Fruit fly (Drosophila melanogaster) whole organism, embryonic: Measurements from ENCODE around the gene CG32147.

ENCODE experiments used
- Asciz ChIP-seq: fragments of 200-800 bp; sonication (Bioruptor generic); optimal IDR thresholded peaks from 2 replicates; lab custom pipeline; 2017; ENCODE audit warnings: missing biosample characterization, mild to moderate bottlenecking, missing genetic modification characterization, missing genetic modification reagents
- CG12155 ChIP-seq: fragments of 200-800 bp; sonication (Bioruptor generic); optimal IDR thresholded peaks from 3 replicates; lab custom pipeline; 2016; ENCODE audit warnings: missing biosample characterization, missing genetic modification characterization
- CG12744 ChIP-seq: fragments of 200-800 bp; sonication (Bioruptor generic); optimal IDR thresholded peaks from 2 replicates; lab custom pipeline; 2016; ENCODE audit warnings: missing biosample characterization, missing genetic modification characterization
- CG12769 ChIP-seq: fragments of 200-800 bp; sonication (Bioruptor generic); optimal IDR thresholded peaks from 2 replicates; lab custom pipeline; 2019; ENCODE audit warnings: missing biosample characterization, mild to moderate bottlenecking, missing genetic modification characterization, moderate library complexity
- CG13287 ChIP-seq: fragments of 200-800 bp; sonication (Bioruptor generic); IDR thresholded peaks from 2 replicates; pipeline ENCODE4 v1.3.6; 2022; ENCODE audit warnings: missing biosample characterization, missing genetic modification characterization; ENCODE audit not compliant: partially characterized antibody
- CG13775 ChIP-seq: fragments of 200-800 bp; sonication (Bioruptor generic); optimal IDR thresholded peaks from 3 replicates; lab custom pipeline; 2017; ENCODE audit warnings: missing biosample characterization, mild to moderate bottlenecking, missing genetic modification characterization
- CG18262 ChIP-seq: fragments of 200-800 bp; optimal IDR thresholded peaks from 3 replicates; lab custom pipeline; 2019; ENCODE audit warnings: missing biosample characterization, mild to moderate bottlenecking, missing genetic modification characterization, moderate library complexity
- CG2129 ChIP-seq: fragments of 200-800 bp; sonication (Bioruptor generic); IDR thresholded peaks from 2 replicates; pipeline ENCODE4 v1.3.6; 2022; ENCODE audit warnings: missing biosample characterization, missing genetic modification characterization; ENCODE audit not compliant: partially characterized antibody
- CG30020 ChIP-seq: fragments of 200-800 bp; optimal IDR thresholded peaks from 2 replicates; lab custom pipeline; 2019; ENCODE audit warnings: missing biosample characterization, mild to moderate bottlenecking, missing genetic modification characterization, moderate library complexity
- CG4617 ChIP-seq: fragments of 200-800 bp; sonication (Bioruptor generic); optimal IDR thresholded peaks from 3 replicates; lab custom pipeline; 2016; ENCODE audit warnings: missing biosample characterization, missing genetic modification characterization, borderline replicate concordance
- CG4820 ChIP-seq: fragments of 200-800 bp; sonication (Bioruptor generic); optimal IDR thresholded peaks from 3 replicates; lab custom pipeline; 2016; ENCODE audit warnings: missing biosample characterization, missing genetic modification characterization
- CG5245 ChIP-seq: fragments of 200-800 bp; sonication (Bioruptor generic); optimal IDR thresholded peaks from 3 replicates; lab custom pipeline; 2016; ENCODE audit warnings: missing biosample characterization, missing genetic modification characterization
- CG5953 ChIP-seq: fragments of 200-800 bp; sonication (Bioruptor generic); IDR thresholded peaks from 2 replicates; pipeline ENCODE4 v1.3.6; 2022; ENCODE audit warnings: missing biosample characterization, missing genetic modification characterization
- CG7987 ChIP-seq: fragments of 200-800 bp; sonication (Bioruptor generic); optimal IDR thresholded peaks from 2 replicates; lab custom pipeline; 2018; ENCODE audit warnings: missing biosample characterization, mild to moderate bottlenecking, missing genetic modification characterization, moderate library complexity
- CG8290 ChIP-seq, 3 experiments: fragments of 200-800 bp; sonication (Bioruptor generic); optimal IDR thresholded peaks; 2 replicates each; lab custom pipeline; 2016 to 2019; ENCODE audit warnings: missing biosample characterization in 3 of 3, missing genetic modification characterization in 3 of 3, mild to moderate bottlenecking in 2 of 3, moderate library complexity in 1 of 3
- CG9817 ChIP-seq: fragments of 200-800 bp; sonication (Bioruptor generic); optimal IDR thresholded peaks from 2 replicates; lab custom pipeline; 2018; ENCODE audit warnings: missing biosample characterization, mild to moderate bottlenecking, missing genetic modification characterization, moderate library complexity
- CTCF ChIP-seq: fragments of 200-800 bp; sonication (Bioruptor generic); optimal IDR thresholded peaks from 2 replicates; lab custom pipeline; 2017; ENCODE audit warnings: missing biosample characterization, mild to moderate bottlenecking, missing genetic modification characterization, moderate library complexity
- Deaf1 ChIP-seq: fragments of 200-800 bp; optimal IDR thresholded peaks from 3 replicates; lab custom pipeline; 2019; ENCODE audit warnings: missing biosample characterization, mild to moderate bottlenecking, missing genetic modification characterization, moderate library complexity
- Dll ChIP-seq: fragments of 200-800 bp; sonication (Bioruptor generic); IDR thresholded peaks from 4 replicates; pipeline ENCODE4 v1.3.6; 2022; ENCODE audit warnings: missing biosample characterization, missing genetic modification characterization; ENCODE audit not compliant: partially characterized antibody
- E2f1 ChIP-seq: fragments of 200-800 bp; sonication (Bioruptor generic); IDR thresholded peaks from 2 replicates; pipeline ENCODE4 v1.3.6; 2022; ENCODE audit warnings: missing biosample characterization, missing genetic modification characterization
- GATAe ChIP-seq: fragments of 200-800 bp; sonication (Bioruptor generic); conservative IDR thresholded peaks from 2 replicates; pipeline ENCODE4 v1.3.6; 2022; ENCODE audit warnings: missing biosample characterization, missing genetic modification characterization
- H2.0 ChIP-seq: fragments of 200-800 bp; sonication (Bioruptor generic); IDR thresholded peaks from 2 replicates; pipeline ENCODE4 v1.3.6; 2022; ENCODE audit warnings: missing biosample characterization, missing genetic modification characterization
- Hmr ChIP-seq: fragments of 200-800 bp; sonication (Bioruptor generic); optimal IDR thresholded peaks from 3 replicates; lab custom pipeline; 2017; ENCODE audit warnings: mild to moderate bottlenecking, missing biosample characterization, missing genetic modification reagents, missing genetic modification characterization
- Hmx ChIP-seq: fragments of 200-800 bp; sonication (Bioruptor generic); optimal IDR thresholded peaks from 2 replicates; lab custom pipeline; 2016; ENCODE audit warnings: missing biosample characterization, missing genetic modification characterization
- Hr3 ChIP-seq: fragments of 200-800 bp; sonication (Bioruptor generic); optimal IDR thresholded peaks from 3 replicates; lab custom pipeline; 2016; ENCODE audit warnings: missing biosample characterization, missing genetic modification characterization
- Hr39 ChIP-seq: fragments of >200 bp; optimal IDR thresholded peaks from 2 replicates; lab custom pipeline; 2017
- Hr51 ChIP-seq, 2 experiments: fragments of 200-800 bp; sonication (Bioruptor generic); optimal IDR thresholded peaks; 2 replicates in 1 of 2; 3 replicates in 1 of 2; lab custom pipeline; 2016 to 2018; ENCODE audit warnings: missing biosample characterization in 2 of 2, missing genetic modification characterization in 2 of 2, mild to moderate bottlenecking in 1 of 2, moderate library complexity in 1 of 2
- Mes4 ChIP-seq: fragments of 200-800 bp; sonication (Bioruptor generic); optimal IDR thresholded peaks from 2 replicates; lab custom pipeline; 2016; ENCODE audit warnings: missing biosample characterization, missing genetic modification characterization
- Myb ChIP-seq: fragments of 200-800 bp; sonication (Bioruptor generic); optimal IDR thresholded peaks from 2 replicates; lab custom pipeline; 2016; ENCODE audit warnings: missing biosample characterization, missing genetic modification characterization
- Neu2 ChIP-seq: fragments of 200-800 bp; sonication (Bioruptor generic); optimal IDR thresholded peaks from 3 replicates; lab custom pipeline; 2016; ENCODE audit warnings: missing biosample characterization, missing genetic modification characterization, borderline replicate concordance
- NfI ChIP-seq: fragments of 200-800 bp; sonication (Bioruptor generic); optimal IDR thresholded peaks from 3 replicates; lab custom pipeline; 2018; ENCODE audit warnings: missing biosample characterization, mild to moderate bottlenecking, missing genetic modification characterization, moderate library complexity
- Sin3A ChIP-seq: fragments of >200 bp; optimal IDR thresholded peaks from 2 replicates; lab custom pipeline; 2018
- Spps ChIP-seq: fragments of 200-800 bp; sonication (Bioruptor generic); optimal IDR thresholded peaks from 2 replicates; lab custom pipeline; 2018; ENCODE audit warnings: missing biosample characterization, mild to moderate bottlenecking, missing genetic modification characterization
- Trl ChIP-seq, 3 experiments: fragments of >200 bp in 2 of 3; fragments of 200-800 bp in 1 of 3; sonication (Bioruptor generic) in 1 of 3; optimal IDR thresholded peaks; 2 replicates in 1 of 3; 3 replicates in 2 of 3; lab custom pipeline; 2016 to 2017; ENCODE audit warnings: missing biosample characterization in 1 of 3, missing genetic modification characterization in 1 of 3
- ab ChIP-seq: fragments of 200-800 bp; sonication (Bioruptor generic); optimal IDR thresholded peaks from 2 replicates; lab custom pipeline; 2016; ENCODE audit warnings: missing biosample characterization, missing genetic modification characterization
- gsb ChIP-seq: fragments of 200-800 bp; sonication (Bioruptor generic); IDR thresholded peaks from 2 replicates; pipeline ENCODE4 v1.3.6; 2022; ENCODE audit warnings: missing biosample characterization, missing genetic modification characterization
- hb ChIP-seq: fragments of 200-800 bp; sonication (Bioruptor generic); IDR thresholded peaks from 3 replicates; pipeline ENCODE4 v1.3.6; 2022; ENCODE audit warnings: missing biosample characterization, missing genetic modification characterization; ENCODE audit not compliant: partially characterized antibody
- hbn ChIP-seq: fragments of 200-800 bp; sonication (Bioruptor generic); IDR thresholded peaks from 2 replicates; pipeline ENCODE4 v1.3.6; 2022; ENCODE audit warnings: missing biosample characterization, missing genetic modification characterization; ENCODE audit not compliant: partially characterized antibody
- insv ChIP-seq, 2 experiments: fragments of 200-800 bp; sonication (Bioruptor generic); optimal IDR thresholded peaks; 3 replicates each; lab custom pipeline; 2016 to 2018; ENCODE audit warnings: missing biosample characterization in 2 of 2, missing genetic modification characterization in 2 of 2
- jing ChIP-seq: fragments of 200-800 bp; sonication (Bioruptor generic); optimal IDR thresholded peaks from 2 replicates; lab custom pipeline; 2018; ENCODE audit warnings: missing biosample characterization, mild to moderate bottlenecking, missing genetic modification characterization
- jumu ChIP-seq: fragments of 200-800 bp; sonication (Bioruptor generic); optimal IDR thresholded peaks from 3 replicates; lab custom pipeline; 2016; ENCODE audit warnings: missing biosample characterization, missing genetic modification characterization
- kay ChIP-seq: fragments of 200-800 bp; sonication (Bioruptor generic); optimal IDR thresholded peaks from 2 replicates; lab custom pipeline; 2016; ENCODE audit warnings: missing biosample characterization, missing genetic modification characterization
- lab ChIP-seq: fragments of 200-800 bp; sonication (Bioruptor generic); optimal IDR thresholded peaks from 3 replicates; lab custom pipeline; 2017; ENCODE audit warnings: missing biosample characterization, missing genetic modification characterization, mild to moderate bottlenecking, moderate library complexity, missing genetic modification reagents
- onecut ChIP-seq: fragments of 200-800 bp; sonication (Bioruptor generic); IDR thresholded peaks from 2 replicates; pipeline ENCODE4 v1.3.6; 2022; ENCODE audit warnings: missing biosample characterization, missing genetic modification characterization
- run ChIP-seq: fragments of 200-800 bp; sonication (Bioruptor generic); optimal IDR thresholded peaks from 3 replicates; lab custom pipeline; 2018; ENCODE audit warnings: missing biosample characterization, mild to moderate bottlenecking, missing genetic modification characterization
- scrt ChIP-seq: fragments of 200-800 bp; sonication (Bioruptor generic); optimal IDR thresholded peaks from 2 replicates; lab custom pipeline; 2018; ENCODE audit warnings: missing biosample characterization, mild to moderate bottlenecking, missing genetic modification characterization, moderate library complexity
- sna ChIP-seq: fragments of 200-800 bp; sonication (Bioruptor generic); IDR thresholded peaks from 2 replicates; pipeline ENCODE4 v1.3.6; 2022; ENCODE audit warnings: missing biosample characterization, missing genetic modification characterization; ENCODE audit not compliant: partially characterized antibody
- ssp ChIP-seq: fragments of 200-800 bp; sonication (Bioruptor generic); IDR thresholded peaks from 2 replicates; pipeline ENCODE4 v1.3.6; 2022; ENCODE audit warnings: missing biosample characterization, missing genetic modification characterization
- tin ChIP-seq: fragments of 200-800 bp; sonication (Bioruptor generic); optimal IDR thresholded peaks from 3 replicates; lab custom pipeline; 2016; ENCODE audit warnings: missing biosample characterization, missing genetic modification characterization

The CG32147 gene

dm6 chr3L:15141118-15142003 lies 2.5 kb downstream of the CG32147 start (continued):
- TF ChIP-seq Deaf1 (tag; lab: Kevin White, UChicago), result no peak
- TF ChIP-seq GATAe, result no peak
- TF ChIP-seq Trl (optimal IDR thresholded peaks at IDR 0.05; lab: Kevin White, UChicago), result peak; percentile 55 to 71
- TF ChIP-seq Trl (GFP tag; optimal IDR thresholded peaks at IDR 0.05; lab: Kevin White, UChicago), result no peak
- TF ChIP-seq CG8290 (GFP tag; optimal IDR thresholded peaks at IDR 0.05; lab: Kevin White, UChicago), result no peak
- peak; percentile 50 to 66 for TF ChIP-seq CG8290 (tag; optimal IDR thresholded peaks at IDR 0.05; lab: Kevin White, UChicago)
- no peak for TF ChIP-seq CG5245 (GFP tag; lab: Kevin White, UChicago)
- peak; percentile 19 for TF ChIP-seq Hmr (GFP tag; lab: Kevin White, UChicago)
- no peak for TF ChIP-seq CG13287
- no peak for TF ChIP-seq CG4617 (GFP tag; lab: Kevin White, UChicago)
- TF ChIP-seq Mes4 (GFP tag; lab: Kevin White, UChicago), result no peak
- no peak for TF ChIP-seq hb (GFP tag; lab: Robert Waterston, UW)
- no peak for TF ChIP-seq ab (GFP tag; lab: Kevin White, UChicago)
- TF ChIP-seq E2f1, result no peak
- TF ChIP-seq onecut (GFP tag; lab: Robert Waterston, UW), result no peak
- TF ChIP-seq Neu2 (GFP tag; lab: Kevin White, UChicago), result no peak
- TF ChIP-seq Asciz (GFP tag; lab: Kevin White, UChicago), result no peak
- TF ChIP-seq kay (GFP tag; lab: Kevin White, UChicago), result peak; percentile 30
- peak; percentile 51 for TF ChIP-seq scrt (GFP tag; lab: Kevin White, UChicago)
- peak; percentile 14 for TF ChIP-seq CG12769 (tag; lab: Kevin White, UChicago)
- no peak for TF ChIP-seq lab (GFP tag; lab: Kevin White, UChicago)
- no peak for TF ChIP-seq ssp
- TF ChIP-seq CG9817 (tag; lab: Kevin White, UChicago), result peak; percentile 3
- no peak for TF ChIP-seq CG7987
- TF ChIP-seq jing (GFP tag; lab: Kevin White, UChicago), result no peak
- no peak for TF ChIP-seq jumu (GFP tag; lab: Kevin White, UChicago)
- no peak for TF ChIP-seq CG30020 (tag; lab: Kevin White, UChicago)
- no peak for TF ChIP-seq Hmx (GFP tag; lab: Kevin White, UChicago)
- no peak for TF ChIP-seq CG12744
- no peak for TF ChIP-seq Dll (GFP tag; lab: Robert Waterston, UW)
- TF ChIP-seq hbn, result no peak
- TF ChIP-seq Sin3A, result no peak
- TF ChIP-seq NfI (GFP tag; lab: Kevin White, UChicago), result no peak
- TF ChIP-seq Spps (tag; lab: Kevin White, UChicago), result no peak
- peak; percentile 33 for TF ChIP-seq CG18262 (tag; lab: Kevin White, UChicago)
- TF ChIP-seq gsb (GFP tag; lab: Robert Waterston, UW), result no peak
- peak; percentile 40 for TF ChIP-seq tin
- TF ChIP-seq Myb (GFP tag; lab: Kevin White, UChicago), result no peak
- no peak for TF ChIP-seq CTCF (GFP tag; lab: Kevin White, UChicago)
- TF ChIP-seq CG4820 (GFP tag; lab: Kevin White, UChicago), result no peak
- TF ChIP-seq sna (GFP tag; lab: Robert Waterston, UW), result no peak
- no peak for TF ChIP-seq CG13775 (GFP tag; lab: Kevin White, UChicago)
- TF ChIP-seq Hr3, result no peak
- no peak for TF ChIP-seq Hr39
- no peak for TF ChIP-seq CG2129
- peak in 1 of 2 experiments; percentile 80 for TF ChIP-seq insv (GFP tag; optimal IDR thresholded peaks at IDR 0.05; lab: Kevin White, UChicago)
- TF ChIP-seq Hr51 (GFP tag; optimal IDR thresholded peaks at IDR 0.05; lab: Kevin White, UChicago), result no peak
- 0 out of 2 replicates have a peak, but pooled peaks have one; percentile 26 for TF ChIP-seq H2.0 (GFP tag; lab: Robert Waterston, UW)
- TF ChIP-seq CG5953 (GFP tag; lab: Robert Waterston, UW), result no peak
- no peak for TF ChIP-seq run (tag; lab: Kevin White, UChicago)
- no peak for TF ChIP-seq CG12155 (GFP tag; lab: Kevin White, UChicago)
